Fruit fly (Drosophila melanogaster) whole organism: Measurements from ENCODE around the gene Cbs.

Experiments used
- CG8478 ChIP-seq: fragments of >200 bp; optimal IDR thresholded peaks from 2 replicates; lab custom pipeline; 2018; ENCODE audit warnings: inconsistent platforms
- Dll ChIP-seq: fragments of >200 bp; optimal IDR thresholded peaks from 2 replicates; lab custom pipeline; 2017
- EcR ChIP-seq, 2 experiments: fragments of >200 bp; optimal IDR thresholded peaks; 2 replicates each; lab custom pipeline; 2017; ENCODE audit warnings: missing biosample characterization in 2 of 2, missing genetic modification characterization in 2 of 2, missing genetic modification reagents in 2 of 2
- pan ChIP-seq: fragments of >200 bp; optimal IDR thresholded peaks from 2 replicates; lab custom pipeline; 2017
- psq ChIP-seq: fragments of >200 bp; optimal IDR thresholded peaks from 2 replicates; lab custom pipeline; 2017
- usp ChIP-seq: fragments of >200 bp; optimal IDR thresholded peaks from 2 replicates; lab custom pipeline; 2017; ENCODE audit warnings: missing biosample characterization, missing genetic modification characterization, mixed read lengths

DNA sequence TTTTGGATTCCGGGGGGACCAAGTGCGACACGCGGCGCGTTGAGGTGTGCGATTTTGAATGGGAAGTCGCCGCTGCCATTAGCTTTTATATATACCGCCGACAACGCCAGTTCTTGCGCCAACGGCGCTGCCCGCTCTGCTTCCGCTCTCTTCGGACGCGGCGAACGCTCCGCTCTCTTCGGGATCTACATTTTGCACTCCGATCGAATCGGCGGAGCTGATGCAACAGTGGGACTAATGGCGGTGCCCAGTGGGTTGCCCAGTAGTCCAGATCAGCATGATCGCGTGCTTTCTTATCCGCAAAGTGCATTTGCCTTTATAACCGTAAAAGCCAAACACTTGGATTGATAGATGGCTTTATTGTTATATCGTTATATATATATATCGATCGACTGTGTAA lies 22.5 kb downstream of the Cbs start, which contains the start of gene CG32512:
- TF ChIP-seq psq (lab: Kevin White, UChicago) (no peak), CG8478 (no peak), usp (GFP tag; lab: Kevin White, UChicago) (no peak), pan (lab: Kevin White, UChicago) (no peak), EcR (GFP tag; optimal IDR thresholded peaks at IDR 0.05; lab: Kevin White, UChicago) (no peak), Dll (lab: Kevin White, UChicago) (no peak)
